Worm (Caenorhabditis elegans) whole organism, L3 larva: ENCODE measurements around the gene srx-130.

ENCODE experiments used
- R02D3.7 ChIP-seq: fragments of 150-350 bp; optimal IDR thresholded peaks from 2 replicates; lab custom pipeline; 2014; ENCODE audit warnings: missing biosample characterization, missing genetic modification characterization
- ama-1 ChIP-seq: fragments of 150-350 bp; optimal IDR thresholded peaks from 2 replicates; lab custom pipeline; 2018
- ceh-82 ChIP-seq: fragments of 150-350 bp; optimal IDR thresholded peaks from 2 replicates; lab custom pipeline; 2014; ENCODE audit warnings: missing biosample characterization, missing genetic modification characterization
- fkh-10 ChIP-seq: sonication (generic microtip); optimal IDR thresholded peaks from 2 replicates; lab custom pipeline; 2017; ENCODE audit warnings: missing biosample characterization, missing genetic modification reagents, missing genetic modification characterization
- fkh-2 ChIP-seq: fragments of 150-350 bp; optimal IDR thresholded peaks from 2 replicates; lab custom pipeline; 2014; ENCODE audit warnings: missing biosample characterization, missing genetic modification reagents, missing genetic modification characterization
- fos-1 ChIP-seq: fragments of 150-350 bp; optimal IDR thresholded peaks from 2 replicates; lab custom pipeline; 2014; ENCODE audit warnings: missing biosample characterization, missing genetic modification characterization
- nhr-11 ChIP-seq: fragments of 150-350 bp; optimal IDR thresholded peaks from 2 replicates; lab custom pipeline; 2014; ENCODE audit warnings: missing biosample characterization, missing genetic modification characterization
- pha-4 ChIP-seq: fragments of 150-350 bp; optimal IDR thresholded peaks from 2 replicates; lab custom pipeline; 2014; ENCODE audit warnings: missing biosample characterization, missing genetic modification reagents, missing genetic modification characterization
- skn-1 ChIP-seq: fragments of 150-350 bp; optimal IDR thresholded peaks from 2 replicates; lab custom pipeline; 2014; ENCODE audit warnings: missing biosample characterization, missing genetic modification characterization
- snpc-4 ChIP-seq: fragments of 150-350 bp; optimal IDR thresholded peaks from 2 replicates; lab custom pipeline; 2014; ENCODE audit warnings: missing biosample characterization, missing genetic modification characterization
- ztf-4 ChIP-seq: fragments of 150-350 bp; optimal IDR thresholded peaks from 2 replicates; lab custom pipeline; 2014; ENCODE audit warnings: missing biosample characterization, missing genetic modification characterization

ce11 chrV:13863700-13864099, 20.5 kb downstream of the srx-130 start:
- TF ChIP-seq ceh-82 (tag; lab: Kevin White, UChicago) (no peak), ama-1 (lab: Kevin White, UChicago) (no peak), fkh-10 (GFP tag; lab: Kevin White, UChicago) (no peak), pha-4 (tag; lab: Kevin White, UChicago) (no peak), fos-1 (tag; lab: Kevin White, UChicago) (no peak), snpc-4 (tag; lab: Kevin White, UChicago) (no peak), skn-1 (tag; lab: Kevin White, UChicago) (no peak), fkh-2 (tag; lab: Kevin White, UChicago) (no peak), ztf-4 (tag; lab: Kevin White, UChicago) (no peak), R02D3.7 (tag; lab: Kevin White, UChicago) (no peak), nhr-11 (tag; lab: Kevin White, UChicago) (no peak)
